Worm (Caenorhabditis elegans) whole organism, L3 larva: ENCODE results near the gene fbxb-75.
A peak's percentile ranks its signal among the peaks of the same experiment; 100 is the strongest.

Experiments used
- aly-2 ChIP-seq: fragments of 150-350 bp; optimal IDR thresholded peaks from 2 replicates; lab custom pipeline; 2014; ENCODE audit warnings: missing biosample characterization, missing genetic modification characterization
- ama-1 ChIP-seq: fragments of 150-350 bp; optimal IDR thresholded peaks from 2 replicates; lab custom pipeline; 2018
- ceh-82 ChIP-seq: fragments of 150-350 bp; optimal IDR thresholded peaks from 2 replicates; lab custom pipeline; 2014; ENCODE audit warnings: missing biosample characterization, missing genetic modification characterization
- elt-1 ChIP-seq: fragments of 150-350 bp; optimal IDR thresholded peaks from 2 replicates; lab custom pipeline; 2014; ENCODE audit warnings: missing biosample characterization, missing genetic modification characterization
- fkh-10 ChIP-seq: sonication (generic microtip); optimal IDR thresholded peaks from 2 replicates; lab custom pipeline; 2017; ENCODE audit warnings: missing biosample characterization, missing genetic modification reagents, missing genetic modification characterization
- fos-1 ChIP-seq: fragments of 150-350 bp; optimal IDR thresholded peaks from 2 replicates; lab custom pipeline; 2014; ENCODE audit warnings: missing biosample characterization, missing genetic modification characterization
- lin-39 ChIP-seq: fragments of 150-350 bp; optimal IDR thresholded peaks from 2 replicates; lab custom pipeline; 2018; ENCODE audit warnings: missing biosample characterization, missing genetic modification reagents, missing genetic modification characterization
- nhr-12 ChIP-seq: fragments of 150-350 bp; optimal IDR thresholded peaks from 2 replicates; lab custom pipeline; 2014; ENCODE audit warnings: missing biosample characterization, missing genetic modification characterization
- nhr-237 ChIP-seq: fragments of 150-350 bp; optimal IDR thresholded peaks from 2 replicates; lab custom pipeline; 2014; ENCODE audit warnings: missing biosample characterization, missing genetic modification characterization
- nhr-77 ChIP-seq: fragments of 150-350 bp; optimal IDR thresholded peaks from 2 replicates; lab custom pipeline; 2014; ENCODE audit warnings: missing biosample characterization, missing genetic modification characterization
- pha-4 ChIP-seq: fragments of 150-350 bp; optimal IDR thresholded peaks from 2 replicates; lab custom pipeline; 2014; ENCODE audit warnings: missing biosample characterization, missing genetic modification reagents, missing genetic modification characterization
- skn-1 ChIP-seq: fragments of 150-350 bp; optimal IDR thresholded peaks from 2 replicates; lab custom pipeline; 2014; ENCODE audit warnings: missing biosample characterization, missing genetic modification characterization
- zag-1 ChIP-seq: fragments of 150-350 bp; optimal IDR thresholded peaks from 2 replicates; lab custom pipeline; 2014; ENCODE audit warnings: missing biosample characterization, missing genetic modification characterization
- ztf-11 ChIP-seq: fragments of 150-350 bp; optimal IDR thresholded peaks from 2 replicates; lab custom pipeline; 2014; ENCODE audit warnings: missing biosample characterization, missing genetic modification characterization

ce11 chrIV:4478612-4479011 lies 37.6 kb upstream of the fbxb-75 start:
- TF ChIP-seq nhr-77 (tag; lab: Kevin White, UChicago), result no peak
- TF ChIP-seq elt-1 (tag; lab: Kevin White, UChicago), result no peak
- no peak for TF ChIP-seq ceh-82 (tag; lab: Kevin White, UChicago)
- TF ChIP-seq pha-4 (tag; lab: Kevin White, UChicago), result peak; percentile 24
- no peak for TF ChIP-seq zag-1 (tag; lab: Kevin White, UChicago)
- no peak for TF ChIP-seq nhr-237 (tag; lab: Kevin White, UChicago)
- TF ChIP-seq nhr-12, result no peak
- TF ChIP-seq skn-1 (tag; lab: Kevin White, UChicago), result no peak
- TF ChIP-seq fkh-10 (GFP tag; lab: Kevin White, UChicago), result no peak
- TF ChIP-seq aly-2 (tag; lab: Kevin White, UChicago), result no peak
- TF ChIP-seq ztf-11 (tag; lab: Kevin White, UChicago), result no peak
- no peak for TF ChIP-seq ama-1 (lab: Kevin White, UChicago)
- TF ChIP-seq lin-39, result no peak
- TF ChIP-seq fos-1 (tag; lab: Kevin White, UChicago), result no peak
